Worm (Caenorhabditis elegans) whole organism, midembryonic: ENCODE measurements around the gene phf-32.

ENCODE experiments used
- T22C8.4 ChIP-seq: fragments of 200-800 bp; sonication (Bioruptor generic); IDR thresholded peaks from 2 replicates; pipeline ENCODE4 v1.3.6; 2022; ENCODE audit warnings: missing genetic modification characterization, missing compliant biosample characterization
- cog-1 ChIP-seq: sonication (generic microtip); optimal IDR thresholded peaks from 2 replicates; lab custom pipeline; 2016; ENCODE audit warnings: missing genetic modification characterization, missing compliant biosample characterization
- flt-1 ChIP-seq: fragments of 200-800 bp; sonication (Bioruptor generic); IDR thresholded peaks from 2 replicates; pipeline ENCODE4 v1.3.6; 2022; ENCODE audit warnings: missing genetic modification characterization, missing compliant biosample characterization
- klf-2 ChIP-seq: fragments of 200-800 bp; sonication (Bioruptor generic); conservative IDR thresholded peaks from 2 replicates; pipeline ENCODE4 v1.3.6; 2022; ENCODE audit warnings: missing genetic modification reagents, missing genetic modification characterization, missing compliant biosample characterization
- med-1 ChIP-seq: sonication (generic microtip); optimal IDR thresholded peaks from 2 replicates; lab custom pipeline; 2017; ENCODE audit warnings: missing genetic modification characterization, mild to moderate bottlenecking, missing compliant biosample characterization, antibody characterized with exemption, missing genetic modification reagents; ENCODE audit not compliant: insufficient read depth
- ref-1 ChIP-seq: fragments of 200-800 bp; sonication (Bioruptor generic); conservative IDR thresholded peaks from 2 replicates; pipeline ENCODE4 v1.3.6; 2022; ENCODE audit warnings: missing genetic modification reagents, missing genetic modification characterization, missing compliant biosample characterization
- tab-1 ChIP-seq: fragments of 200-800 bp; sonication (Bioruptor generic); IDR thresholded peaks from 2 replicates; pipeline ENCODE4 v1.3.6; 2022; ENCODE audit warnings: missing genetic modification characterization, missing compliant biosample characterization
- ztf-23 ChIP-seq: fragments of 200-800 bp; sonication (Bioruptor generic); IDR thresholded peaks from 2 replicates; pipeline ENCODE4 v1.3.6; 2022; ENCODE audit warnings: missing genetic modification reagents, missing genetic modification characterization, missing compliant biosample characterization
- ztf-29 ChIP-seq: fragments of 200-800 bp; sonication (Bioruptor generic); IDR thresholded peaks from 2 replicates; pipeline ENCODE4 v1.3.6; 2022; ENCODE audit warnings: missing genetic modification reagents, missing genetic modification characterization, missing compliant biosample characterization

The phf-32 gene

DNA sequence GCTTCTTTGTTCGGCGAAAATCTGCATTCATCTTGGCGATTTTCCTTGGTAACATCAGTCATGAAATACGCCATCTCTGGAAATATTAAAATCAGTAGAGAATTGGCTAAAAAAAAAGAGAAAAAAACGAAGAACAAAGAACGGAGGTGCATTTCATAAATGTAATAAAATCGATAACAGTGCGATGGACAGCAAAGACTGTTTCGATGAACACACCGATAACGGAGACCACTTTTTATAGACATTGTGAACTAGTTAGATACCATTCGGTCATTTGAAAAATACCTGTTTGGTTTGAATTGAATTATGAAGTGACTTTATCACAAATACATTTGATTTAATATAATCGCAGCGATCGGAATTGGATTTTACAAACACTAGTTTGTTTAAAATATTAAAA is 46.2 kb downstream of the phf-32 start, which contains the start of gene F42F12.4:
F42F12.4 (minus strand) TSS at position 76 of the 400 bp plus-strand sequence.
- TF ChIP-seq klf-2 (no peak), med-1 (no peak), T22C8.4 (no peak), cog-1 (no peak), ztf-29 (GFP tag; lab: Robert Waterston, UW) (no peak), ref-1 (GFP tag; lab: Robert Waterston, UW) (no peak), ztf-23 (GFP tag; lab: Robert Waterston, UW) (no peak), tab-1 (GFP tag; lab: Robert Waterston, UW) (no peak), flt-1 (GFP tag; lab: Robert Waterston, UW) (no peak)

DNA sequence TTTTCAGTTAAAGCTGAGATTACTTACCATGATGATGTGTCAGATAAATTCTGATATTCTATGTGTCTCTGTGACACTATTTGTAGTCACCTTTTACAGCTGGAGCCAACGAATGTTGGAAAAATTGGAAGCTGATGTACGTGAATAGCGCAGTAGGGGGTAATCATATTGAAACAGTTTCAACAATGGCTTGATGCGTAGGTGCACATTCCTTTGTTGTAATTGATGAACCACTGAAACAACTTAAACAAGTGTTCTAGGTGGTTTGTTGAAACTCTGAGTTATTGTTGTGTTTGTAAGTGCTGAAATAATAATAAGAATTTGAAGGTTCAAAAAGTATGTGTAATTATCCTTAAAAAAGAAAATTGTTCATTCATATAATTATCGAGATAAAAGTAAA is 49.9 kb downstream of the phf-32 start, which contains the start of gene nspc-12:
nspc-12 (minus strand) TSS at position 101 of the 400 bp plus-strand sequence.
- no peak for TF ChIP-seq ref-1 (GFP tag; lab: Robert Waterston, UW)
- no peak for TF ChIP-seq ztf-29 (GFP tag; lab: Robert Waterston, UW)
- no peak for TF ChIP-seq cog-1
- no peak for TF ChIP-seq med-1
- no peak for TF ChIP-seq flt-1 (GFP tag; lab: Robert Waterston, UW)
- no peak for TF ChIP-seq T22C8.4
- TF ChIP-seq ztf-23 (GFP tag; lab: Robert Waterston, UW), result no peak
- no peak for TF ChIP-seq klf-2
- no peak for TF ChIP-seq tab-1 (GFP tag; lab: Robert Waterston, UW)

DNA sequence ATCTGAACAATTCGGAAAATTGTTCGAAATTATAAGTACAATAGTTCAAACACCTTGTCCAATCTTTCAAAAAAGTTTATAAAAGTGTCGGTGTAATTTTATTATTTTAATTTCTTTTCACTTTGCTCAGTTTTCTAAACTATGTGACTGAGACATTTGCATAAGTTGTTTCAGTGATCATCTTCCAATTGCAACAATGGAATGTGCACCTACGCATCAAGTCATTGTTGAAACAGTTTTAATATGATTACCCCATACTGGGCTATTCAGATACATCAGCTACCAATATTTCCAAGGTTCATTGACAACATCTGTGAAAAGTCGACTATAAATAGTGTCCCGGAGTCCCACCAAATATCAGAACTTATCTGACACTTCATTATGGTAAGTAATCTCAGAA is 50.5 kb downstream of the phf-32 start, which contains the start of gene nspc-13:
nspc-13 (plus strand) TSS at position 301 of the 400 bp plus-strand sequence.
- TF ChIP-seq cog-1, result no peak
- TF ChIP-seq ztf-23 (GFP tag; lab: Robert Waterston, UW), result no peak
